Worm (Caenorhabditis elegans): ENCODE measurements around the gene T24C12.1.

DNA sequence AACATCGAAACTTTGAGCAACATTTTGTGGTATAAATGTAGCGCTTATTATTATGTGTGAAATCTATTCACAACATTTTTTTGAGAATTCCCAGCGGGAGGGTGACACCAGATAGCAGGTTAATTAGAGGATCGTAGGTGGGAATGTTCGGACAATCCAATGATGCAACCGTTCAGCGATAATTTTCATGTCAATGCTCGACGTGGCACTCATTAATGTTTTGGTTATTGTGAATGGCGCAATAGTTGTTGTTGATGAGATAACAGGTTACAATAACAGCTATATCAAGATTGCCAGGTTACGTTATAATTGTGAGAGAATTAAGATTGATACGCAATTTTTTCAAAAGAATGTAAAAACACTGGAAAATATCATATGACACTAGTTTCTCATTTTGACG is 32.1 kb downstream of the T24C12.1 start:
- no peak for TF ChIP-seq tbx-2 (tag; optimal IDR thresholded peaks at IDR 0.05)
- no peak for TF ChIP-seq egl-27 (tag; optimal IDR thresholded peaks at IDR 0.05)
- no peak for TF ChIP-seq fos-1 (tag; optimal IDR thresholded peaks at IDR 0.05)
- no peak for TF ChIP-seq hmg-11 (tag; optimal IDR thresholded peaks at IDR 0.05)
- no peak for TF ChIP-seq aly-2 (tag; optimal IDR thresholded peaks at IDR 0.05)
- TF ChIP-seq skn-1 (tag; optimal IDR thresholded peaks at IDR 0.05) = no peak
- no peak for TF ChIP-seq R02D3.7 (tag; optimal IDR thresholded peaks at IDR 0.05)
- TF ChIP-seq unc-62 (GFP tag; optimal IDR thresholded peaks at IDR 0.05) = no peak
- no peak for TF ChIP-seq ceh-16 (tag; optimal IDR thresholded peaks at IDR 0.05)

All from whole organism, L3 larva.